Fruit fly (Drosophila melanogaster) whole organism, embryonic: ENCODE results near the gene CG8892.

ENCODE experiments used
- Abd-B ChIP-seq: fragments of 200-800 bp; sonication (Bioruptor generic); optimal IDR thresholded peaks from 2 replicates; lab custom pipeline; 2018; ENCODE audit warnings: missing biosample characterization, mild to moderate bottlenecking, missing genetic modification characterization, moderate library complexity
- Asciz ChIP-seq: fragments of 200-800 bp; sonication (Bioruptor generic); optimal IDR thresholded peaks from 2 replicates; lab custom pipeline; 2017; ENCODE audit warnings: missing biosample characterization, mild to moderate bottlenecking, missing genetic modification characterization, missing genetic modification reagents
- Bteb2 ChIP-seq: fragments of 200-800 bp; sonication (Bioruptor generic); optimal IDR thresholded peaks from 2 replicates; lab custom pipeline; 2016; ENCODE audit warnings: missing biosample characterization, missing genetic modification characterization
- CG10209 ChIP-seq: fragments of 200-800 bp; sonication (Bioruptor generic); optimal IDR thresholded peaks from 3 replicates; lab custom pipeline; 2017; ENCODE audit warnings: missing biosample characterization, mild to moderate bottlenecking, missing genetic modification characterization, missing genetic modification reagents
- CG11398 ChIP-seq: fragments of 200-800 bp; sonication (Bioruptor generic); optimal IDR thresholded peaks from 2 replicates; lab custom pipeline; 2016; ENCODE audit warnings: missing biosample characterization, missing genetic modification characterization
- CG11695 ChIP-seq: fragments of 200-800 bp; sonication (Bioruptor generic); IDR thresholded peaks from 3 replicates; pipeline ENCODE4 v1.3.6; 2022; ENCODE audit warnings: missing biosample characterization, missing genetic modification characterization
- CG13123 ChIP-seq: fragments of 200-800 bp; sonication (Bioruptor generic); optimal IDR thresholded peaks from 2 replicates; lab custom pipeline; 2016; ENCODE audit warnings: missing biosample characterization, missing genetic modification characterization
- CG13287 ChIP-seq: fragments of 200-800 bp; sonication (Bioruptor generic); IDR thresholded peaks from 2 replicates; pipeline ENCODE4 v1.3.6; 2022; ENCODE audit warnings: missing biosample characterization, missing genetic modification characterization; ENCODE audit not compliant: partially characterized antibody
- CG13296 ChIP-seq: fragments of 200-800 bp; sonication (Bioruptor generic); optimal IDR thresholded peaks from 3 replicates; lab custom pipeline; 2018; ENCODE audit warnings: missing biosample characterization, mild to moderate bottlenecking, missing genetic modification characterization
- CG13775 ChIP-seq: fragments of 200-800 bp; sonication (Bioruptor generic); optimal IDR thresholded peaks from 3 replicates; lab custom pipeline; 2017; ENCODE audit warnings: missing biosample characterization, mild to moderate bottlenecking, missing genetic modification characterization
- CG16779 ChIP-seq: fragments of 200-800 bp; sonication (Bioruptor generic); IDR thresholded peaks from 2 replicates; pipeline ENCODE4 v1.3.6; 2022; ENCODE audit warnings: missing biosample characterization, missing genetic modification characterization
- CG16813 ChIP-seq: fragments of 200-800 bp; sonication (Bioruptor generic); IDR thresholded peaks from 3 replicates; pipeline ENCODE4 v1.3.6; 2022; ENCODE audit warnings: missing biosample characterization, missing genetic modification characterization; ENCODE audit not compliant: partially characterized antibody
- CG17612 ChIP-seq: fragments of 200-800 bp; sonication (Bioruptor generic); IDR thresholded peaks from 2 replicates; pipeline ENCODE4 v1.3.6; 2022; ENCODE audit warnings: missing biosample characterization, missing genetic modification characterization
- CG18262 ChIP-seq: fragments of 200-800 bp; optimal IDR thresholded peaks from 3 replicates; lab custom pipeline; 2019; ENCODE audit warnings: missing biosample characterization, mild to moderate bottlenecking, missing genetic modification characterization, moderate library complexity
- CG18476 ChIP-seq: fragments of 200-800 bp; sonication (Bioruptor generic); optimal IDR thresholded peaks from 2 replicates; lab custom pipeline; 2016; ENCODE audit warnings: missing biosample characterization, mild to moderate bottlenecking, missing genetic modification characterization
- CG18764 ChIP-seq: fragments of 200-800 bp; sonication (Bioruptor generic); optimal IDR thresholded peaks from 3 replicates; lab custom pipeline; 2016; ENCODE audit warnings: missing biosample characterization, missing genetic modification characterization
- CG3838 ChIP-seq: fragments of 200-800 bp; sonication (Bioruptor generic); optimal IDR thresholded peaks from 3 replicates; lab custom pipeline; 2016; ENCODE audit warnings: missing biosample characterization, missing genetic modification characterization
- CG4360 ChIP-seq: fragments of 200-800 bp; sonication (Bioruptor generic); IDR thresholded peaks from 2 replicates; pipeline ENCODE4 v1.3.6; 2022; ENCODE audit warnings: missing biosample characterization, missing genetic modification characterization
- CG8089 ChIP-seq: fragments of 200-800 bp; sonication (Bioruptor generic); optimal IDR thresholded peaks from 3 replicates; lab custom pipeline; 2016; ENCODE audit warnings: missing biosample characterization, missing genetic modification characterization
- CG8281 ChIP-seq: fragments of 200-800 bp; sonication (Bioruptor generic); optimal IDR thresholded peaks from 2 replicates; lab custom pipeline; 2018; ENCODE audit warnings: missing biosample characterization, mild to moderate bottlenecking, missing genetic modification characterization, moderate library complexity
- CoRest ChIP-seq: fragments of 200-800 bp; sonication (Bioruptor generic); optimal IDR thresholded peaks from 3 replicates; lab custom pipeline; 2018; ENCODE audit warnings: missing biosample characterization, mild to moderate bottlenecking, missing genetic modification characterization, moderate library complexity
- Dek ChIP-seq: fragments of 200-800 bp; sonication (Bioruptor generic); optimal IDR thresholded peaks from 3 replicates; lab custom pipeline; 2019; ENCODE audit warnings: missing biosample characterization, mild to moderate bottlenecking, missing genetic modification characterization, moderate library complexity
- Hr3 ChIP-seq: fragments of 200-800 bp; sonication (Bioruptor generic); optimal IDR thresholded peaks from 3 replicates; lab custom pipeline; 2016; ENCODE audit warnings: missing biosample characterization, missing genetic modification characterization
- Hr39 ChIP-seq: fragments of >200 bp; optimal IDR thresholded peaks from 2 replicates; lab custom pipeline; 2017
- Hr51 ChIP-seq, 2 experiments: fragments of 200-800 bp; sonication (Bioruptor generic); optimal IDR thresholded peaks; 2 replicates in 1 of 2; 3 replicates in 1 of 2; lab custom pipeline; 2016 to 2018; ENCODE audit warnings: missing biosample characterization in 2 of 2, missing genetic modification characterization in 2 of 2, mild to moderate bottlenecking in 1 of 2, moderate library complexity in 1 of 2
- Max ChIP-seq: fragments of 200-800 bp; sonication (Bioruptor generic); optimal IDR thresholded peaks from 2 replicates; lab custom pipeline; 2016; ENCODE audit warnings: missing biosample characterization, mild to moderate bottlenecking, missing genetic modification characterization
- Med ChIP-seq: fragments of 200-800 bp; sonication (Bioruptor generic); peaks from one replicate; lab custom pipeline; 2016; ENCODE audit warnings: missing biosample characterization, missing genetic modification characterization, mild to moderate bottlenecking, inconsistent platforms, moderate library complexity
- NC2β ChIP-seq: fragments of 200-800 bp; sonication (Bioruptor generic); optimal IDR thresholded peaks from 2 replicates; lab custom pipeline; 2016; ENCODE audit warnings: missing biosample characterization, missing genetic modification characterization
- Nf-YC ChIP-seq: fragments of 200-800 bp; optimal IDR thresholded peaks from 3 replicates; lab custom pipeline; 2019; ENCODE audit warnings: missing biosample characterization, mild to moderate bottlenecking, missing genetic modification characterization, moderate library complexity
- Opbp ChIP-seq: fragments of 200-800 bp; sonication (Bioruptor generic); IDR thresholded peaks from 3 replicates; pipeline ENCODE4 v1.3.6; 2022; ENCODE audit warnings: missing biosample characterization, missing genetic modification characterization; ENCODE audit not compliant: partially characterized antibody
- Rx ChIP-seq: fragments of 200-800 bp; sonication (Bioruptor generic); IDR thresholded peaks from 2 replicates; pipeline ENCODE4 v1.3.6; 2022; ENCODE audit warnings: missing biosample characterization, missing genetic modification characterization
- Sry-δ ChIP-seq: fragments of 200-800 bp; sonication (Bioruptor generic); optimal IDR thresholded peaks from 2 replicates; lab custom pipeline; 2016; ENCODE audit warnings: missing biosample characterization, missing genetic modification characterization
- YL-1 ChIP-seq: fragments of 200-800 bp; sonication (Bioruptor generic); optimal IDR thresholded peaks from 3 replicates; lab custom pipeline; 2017; ENCODE audit warnings: missing biosample characterization, mild to moderate bottlenecking, missing genetic modification characterization
- aop ChIP-seq: fragments of 200-800 bp; sonication (Bioruptor generic); IDR thresholded peaks from 2 replicates; pipeline ENCODE4 v1.3.6; 2022; ENCODE audit warnings: missing biosample characterization, missing genetic modification characterization
- ap ChIP-seq: fragments of 200-800 bp; sonication (Bioruptor generic); IDR thresholded peaks from 2 replicates; pipeline ENCODE4 v1.3.6; 2022; ENCODE audit warnings: missing biosample characterization, missing genetic modification characterization
- ase ChIP-seq: fragments of 200-800 bp; sonication (Bioruptor generic); IDR thresholded peaks from 3 replicates; pipeline ENCODE4 v1.3.6; 2022; ENCODE audit warnings: missing biosample characterization, missing genetic modification characterization
- ash1 ChIP-seq: fragments of 200-800 bp; sonication (Bioruptor generic); optimal IDR thresholded peaks from 2 replicates; lab custom pipeline; 2018; ENCODE audit warnings: missing biosample characterization, mild to moderate bottlenecking, missing genetic modification characterization
- dimm ChIP-seq: fragments of 200-800 bp; sonication (Bioruptor generic); IDR thresholded peaks from 2 replicates; pipeline ENCODE4 v1.3.6; 2022; ENCODE audit warnings: missing biosample characterization, missing genetic modification characterization
- dmrt11E ChIP-seq: fragments of 200-800 bp; sonication (Bioruptor generic); optimal IDR thresholded peaks from 3 replicates; lab custom pipeline; 2018; ENCODE audit warnings: missing biosample characterization, mild to moderate bottlenecking, missing genetic modification characterization, moderate library complexity
- dmrt99B ChIP-seq: fragments of 200-800 bp; sonication (Bioruptor generic); optimal IDR thresholded peaks from 2 replicates; lab custom pipeline; 2018; ENCODE audit warnings: missing biosample characterization, mild to moderate bottlenecking, missing genetic modification characterization, moderate library complexity
- ftz-f1 ChIP-seq: fragments of 200-800 bp; sonication (Bioruptor generic); optimal IDR thresholded peaks from 2 replicates; lab custom pipeline; 2016; ENCODE audit warnings: missing biosample characterization, missing genetic modification characterization
- hb ChIP-seq: fragments of 200-800 bp; sonication (Bioruptor generic); IDR thresholded peaks from 3 replicates; pipeline ENCODE4 v1.3.6; 2022; ENCODE audit warnings: missing biosample characterization, missing genetic modification characterization; ENCODE audit not compliant: partially characterized antibody
- jumu ChIP-seq: fragments of 200-800 bp; sonication (Bioruptor generic); optimal IDR thresholded peaks from 3 replicates; lab custom pipeline; 2016; ENCODE audit warnings: missing biosample characterization, missing genetic modification characterization
- ken ChIP-seq: fragments of 200-800 bp; sonication (Bioruptor generic); IDR thresholded peaks from 3 replicates; pipeline ENCODE4 v1.3.6; 2022; ENCODE audit warnings: missing biosample characterization, missing genetic modification characterization
- kni ChIP-seq: fragments of 200-800 bp; sonication (Bioruptor generic); optimal IDR thresholded peaks from 3 replicates; lab custom pipeline; 2017; ENCODE audit warnings: mild to moderate bottlenecking, missing biosample characterization, missing genetic modification reagents, missing genetic modification characterization
- knrl ChIP-seq: fragments of 200-800 bp; sonication (Bioruptor generic); IDR thresholded peaks from 3 replicates; pipeline ENCODE4 v1.3.6; 2022; ENCODE audit warnings: missing biosample characterization, missing genetic modification characterization; ENCODE audit not compliant: partially characterized antibody
- mam ChIP-seq: fragments of 200-800 bp; sonication (Bioruptor generic); optimal IDR thresholded peaks from 3 replicates; lab custom pipeline; 2016; ENCODE audit warnings: missing biosample characterization, missing genetic modification characterization
- psq ChIP-seq: fragments of 200-800 bp; sonication (Bioruptor generic); optimal IDR thresholded peaks from 2 replicates; lab custom pipeline; 2017; ENCODE audit warnings: missing biosample characterization, missing genetic modification characterization
- ro ChIP-seq: fragments of 200-800 bp; sonication (Bioruptor generic); IDR thresholded peaks from 2 replicates; pipeline ENCODE4 v1.3.6; 2022; ENCODE audit warnings: missing biosample characterization, missing genetic modification characterization
- trem ChIP-seq: fragments of 200-800 bp; optimal IDR thresholded peaks from 3 replicates; lab custom pipeline; 2019; ENCODE audit warnings: missing biosample characterization, mild to moderate bottlenecking, missing genetic modification characterization, moderate library complexity
- unc-4 ChIP-seq: fragments of 200-800 bp; sonication (Bioruptor generic); IDR thresholded peaks from 2 replicates; pipeline ENCODE4 v1.3.6; 2022; ENCODE audit warnings: missing biosample characterization, missing genetic modification characterization; ENCODE audit not compliant: partially characterized antibody

Gene CG8892

dm6 chr2L:4971329-4971798 lies 10.0 kb downstream of the CG8892 start, which contains the start of gene CG14043 (continued):
- no peak for TF ChIP-seq ash1 (GFP tag; lab: Kevin White, UChicago)
- TF ChIP-seq Max, result peak; percentile 21
- no peak for TF ChIP-seq CG13123 (GFP tag; lab: Kevin White, UChicago)
- TF ChIP-seq dimm (GFP tag; lab: Robert Waterston, UW), result no peak
- peak; percentile 53 for TF ChIP-seq Dek (tag; lab: Kevin White, UChicago)
- TF ChIP-seq YL-1 (GFP tag; lab: Kevin White, UChicago), result peak; percentile 80
- no peak for TF ChIP-seq psq (GFP tag; lab: Kevin White, UChicago)
- peak; percentile 48 for TF ChIP-seq CG13287 (GFP tag; lab: Robert Waterston, UW)
- TF ChIP-seq CG18476 (GFP tag; lab: Kevin White, UChicago), result no peak
- peak; percentile 36 for TF ChIP-seq mam (GFP tag; lab: Kevin White, UChicago)
- TF ChIP-seq hb (GFP tag; lab: Robert Waterston, UW), result no peak
- peak; percentile 56 for TF ChIP-seq Sry-δ (GFP tag; lab: Kevin White, UChicago)
- TF ChIP-seq CG4360, result no peak
- TF ChIP-seq jumu (GFP tag; lab: Kevin White, UChicago), result peak; percentile 40
- TF ChIP-seq ken (GFP tag; lab: Robert Waterston, UW), result no peak; the same call in 2 of the 3 replicates
- peak; percentile 36 for TF ChIP-seq Bteb2
- no peak for TF ChIP-seq Asciz (GFP tag; lab: Kevin White, UChicago)
- TF ChIP-seq CoRest (tag; lab: Kevin White, UChicago), result peak; percentile 60
- TF ChIP-seq CG3838, result no peak
- TF ChIP-seq Abd-B (GFP tag; lab: Kevin White, UChicago), result no peak
- peak; percentile 49 for TF ChIP-seq Nf-YC
- TF ChIP-seq CG8089 (GFP tag; lab: Kevin White, UChicago), result no peak
- TF ChIP-seq CG11695 (GFP tag; lab: Robert Waterston, UW), result no peak
- peak; percentile 3 for TF ChIP-seq Hr3 (GFP tag; lab: Kevin White, UChicago)
- TF ChIP-seq unc-4, result peak; percentile 42; the same call in 1 of the 2 replicates
- TF ChIP-seq CG11398 (GFP tag; lab: Kevin White, UChicago), result no peak
- no peak for TF ChIP-seq ap (GFP tag; lab: Robert Waterston, UW)
- TF ChIP-seq CG18764 (GFP tag; lab: Kevin White, UChicago), result no peak
- TF ChIP-seq CG13775 (GFP tag; lab: Kevin White, UChicago), result peak; percentile 31
- TF ChIP-seq ro, result no peak
- peak; percentile 31 for TF ChIP-seq CG18262 (tag; lab: Kevin White, UChicago)
- TF ChIP-seq CG10209 (GFP tag; lab: Kevin White, UChicago), result no peak
- TF ChIP-seq dmrt99B, result no peak
- no peak for TF ChIP-seq dmrt11E (tag; lab: Kevin White, UChicago)
- no peak for TF ChIP-seq Hr51 (GFP tag; optimal IDR thresholded peaks at IDR 0.05; lab: Kevin White, UChicago)
- TF ChIP-seq CG17612, result no peak
- TF ChIP-seq CG16779 (GFP tag; lab: Robert Waterston, UW), result no peak
- TF ChIP-seq kni (GFP tag; lab: Kevin White, UChicago), result no peak
- no peak for TF ChIP-seq aop
- TF ChIP-seq ftz-f1 (GFP tag; lab: Kevin White, UChicago), result peak; percentile 21
- no peak for TF ChIP-seq Hr39
- TF ChIP-seq CG16813 (GFP tag; lab: Robert Waterston, UW), result no peak
- TF ChIP-seq Med (GFP tag; lab: Kevin White, UChicago), result peak; percentile 73
- TF ChIP-seq CG13296 (GFP tag; lab: Kevin White, UChicago), result no peak
- no peak; the same call in 2 of the 3 replicates for TF ChIP-seq knrl (GFP tag; lab: Robert Waterston, UW)
- TF ChIP-seq Opbp (GFP tag; lab: Robert Waterston, UW), result no peak
- peak; percentile 86 for TF ChIP-seq trem (tag; lab: Kevin White, UChicago)
- no peak for TF ChIP-seq CG8281 (tag; lab: Kevin White, UChicago)
- TF ChIP-seq Rx, result no peak
- peak; percentile 42 for TF ChIP-seq NC2β
- no peak for TF ChIP-seq ase (GFP tag; lab: Robert Waterston, UW)
